Worm (Caenorhabditis elegans): ENCODE data around the gene C34C12.2.

DNA sequence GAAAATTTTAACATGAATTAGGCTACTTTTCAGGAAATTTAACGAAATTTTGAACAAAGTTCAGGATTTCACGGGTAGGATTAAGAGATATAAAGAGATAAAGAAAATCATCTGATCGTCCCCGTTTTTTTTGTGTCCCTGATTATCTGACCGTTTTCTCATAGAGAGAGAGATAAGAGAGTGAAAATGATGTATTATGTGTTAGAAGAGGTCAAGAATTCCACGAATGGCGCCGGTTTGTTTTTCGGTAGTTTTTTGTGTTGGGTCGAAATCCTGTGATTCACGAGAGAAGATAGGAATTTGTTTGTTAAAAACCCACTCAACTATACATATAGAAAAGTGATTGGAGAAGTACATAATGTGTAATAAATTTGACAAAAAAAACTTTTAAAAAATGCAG lies 33.5 kb downstream of the C34C12.2 start:
- TF ChIP-seq daf-16 (GFP tag; optimal IDR thresholded peaks at IDR 0.05) (no peak), daf-16 (tag; optimal IDR thresholded peaks at IDR 0.05) (no peak), dmd-9 (GFP tag; IDR thresholded peaks at IDR 0.05) (no peak), spr-3 (GFP tag; optimal IDR thresholded peaks at IDR 0.05) (no peak)
